Fruit fly (Drosophila melanogaster) whole organism, embryonic: ENCODE measurements around the gene Dpm3.

Experiments
- Ada2b ChIP-seq: fragments of 200-800 bp; sonication (Bioruptor generic); IDR thresholded peaks from 2 replicates; pipeline ENCODE4 v1.3.6; 2022; ENCODE audit warnings: missing biosample characterization, missing genetic modification characterization
- CG10147 ChIP-seq: fragments of 200-800 bp; sonication (Bioruptor generic); optimal IDR thresholded peaks from 2 replicates; lab custom pipeline; 2019; ENCODE audit warnings: missing biosample characterization, mild to moderate bottlenecking, missing genetic modification characterization, moderate library complexity
- CG10565 ChIP-seq: fragments of 200-800 bp; sonication (Bioruptor generic); optimal IDR thresholded peaks from 3 replicates; lab custom pipeline; 2016; ENCODE audit warnings: missing biosample characterization, mild to moderate bottlenecking, missing genetic modification characterization
- CG10654 ChIP-seq: fragments of 200-800 bp; sonication (Bioruptor generic); optimal IDR thresholded peaks from 2 replicates; lab custom pipeline; 2016; ENCODE audit warnings: missing biosample characterization, missing genetic modification characterization
- CG11247 ChIP-seq: fragments of 200-800 bp; sonication (Bioruptor generic); IDR thresholded peaks from 2 replicates; pipeline ENCODE4 v1.3.6; 2022; ENCODE audit warnings: missing biosample characterization, missing genetic modification characterization
- CG14014 ChIP-seq: fragments of 200-800 bp; sonication (Bioruptor generic); IDR thresholded peaks from 2 replicates; pipeline ENCODE4 v1.3.6; 2022; ENCODE audit warnings: missing biosample characterization, missing genetic modification characterization
- CG15073 ChIP-seq: fragments of 200-800 bp; sonication (Bioruptor generic); optimal IDR thresholded peaks from 2 replicates; lab custom pipeline; 2016; ENCODE audit warnings: missing biosample characterization, missing genetic modification characterization
- CG15514 ChIP-seq: fragments of 200-800 bp; sonication (Bioruptor generic); optimal IDR thresholded peaks from 3 replicates; lab custom pipeline; 2017; ENCODE audit warnings: missing biosample characterization, missing genetic modification characterization, mild to moderate bottlenecking, moderate library complexity, missing genetic modification reagents
- CG16863 ChIP-seq: fragments of 200-800 bp; sonication (Bioruptor generic); optimal IDR thresholded peaks from 3 replicates; lab custom pipeline; 2016; ENCODE audit warnings: missing biosample characterization, missing genetic modification characterization
- CG17328 ChIP-seq: fragments of 200-800 bp; sonication (Bioruptor generic); IDR thresholded peaks from 2 replicates; pipeline ENCODE4 v1.3.6; 2022; ENCODE audit warnings: missing biosample characterization, missing genetic modification characterization
- CG18599 ChIP-seq: fragments of 200-800 bp; sonication (Bioruptor generic); optimal IDR thresholded peaks from 3 replicates; lab custom pipeline; 2017; ENCODE audit warnings: missing biosample characterization, missing genetic modification characterization, mild to moderate bottlenecking, moderate library complexity, missing genetic modification reagents
- CG2129 ChIP-seq: fragments of 200-800 bp; sonication (Bioruptor generic); IDR thresholded peaks from 2 replicates; pipeline ENCODE4 v1.3.6; 2022; ENCODE audit warnings: missing biosample characterization, missing genetic modification characterization; ENCODE audit not compliant: partially characterized antibody
- CG42726 ChIP-seq: fragments of 200-800 bp; sonication (Bioruptor generic); IDR thresholded peaks from 2 replicates; pipeline ENCODE4 v1.3.6; 2022; ENCODE audit warnings: missing biosample characterization, missing genetic modification characterization; ENCODE audit not compliant: partially characterized antibody
- CG7271 ChIP-seq: fragments of 200-800 bp; sonication (Bioruptor generic); optimal IDR thresholded peaks from 2 replicates; lab custom pipeline; 2018; ENCODE audit warnings: missing biosample characterization, mild to moderate bottlenecking, missing genetic modification characterization, moderate library complexity
- CG8388 ChIP-seq: fragments of 200-800 bp; sonication (Bioruptor generic); optimal IDR thresholded peaks from 2 replicates; lab custom pipeline; 2019; ENCODE audit warnings: missing biosample characterization, mild to moderate bottlenecking, missing genetic modification characterization, moderate library complexity
- CG8944 ChIP-seq: fragments of 200-800 bp; sonication (Bioruptor generic); optimal IDR thresholded peaks from 3 replicates; lab custom pipeline; 2016; ENCODE audit warnings: missing biosample characterization, missing genetic modification characterization
- CG9215 ChIP-seq: fragments of 200-800 bp; sonication (Bioruptor generic); IDR thresholded peaks from 2 replicates; pipeline ENCODE4 v1.3.6; 2022; ENCODE audit warnings: missing biosample characterization, missing genetic modification characterization
- CHES-1-like ChIP-seq: fragments of 200-800 bp; sonication (Bioruptor generic); optimal IDR thresholded peaks from 2 replicates; lab custom pipeline; 2016; ENCODE audit warnings: missing biosample characterization, missing genetic modification characterization
- Dbx ChIP-seq: fragments of 200-800 bp; sonication (Bioruptor generic); IDR thresholded peaks from 3 replicates; pipeline ENCODE4 v1.3.6; 2022; ENCODE audit warnings: missing biosample characterization, missing genetic modification characterization
- Drgx ChIP-seq: fragments of 200-800 bp; sonication (Bioruptor generic); IDR thresholded peaks from 2 replicates; pipeline ENCODE4 v1.3.6; 2022; ENCODE audit warnings: missing biosample characterization, missing genetic modification characterization
- HLH3B ChIP-seq: fragments of 200-800 bp; sonication (Bioruptor generic); IDR thresholded peaks from 2 replicates; pipeline ENCODE4 v1.3.6; 2022; ENCODE audit warnings: missing biosample characterization, missing genetic modification characterization
- HLHmδ ChIP-seq: fragments of 200-800 bp; sonication (Bioruptor generic); optimal IDR thresholded peaks from 2 replicates; lab custom pipeline; 2018; ENCODE audit warnings: missing biosample characterization, mild to moderate bottlenecking, missing genetic modification characterization, moderate library complexity
- HmgD ChIP-seq: fragments of 200-800 bp; sonication (Bioruptor generic); optimal IDR thresholded peaks from 3 replicates; lab custom pipeline; 2016; ENCODE audit warnings: missing biosample characterization, missing genetic modification characterization
- MTF-1 ChIP-seq: fragments of 200-800 bp; sonication (Bioruptor generic); optimal IDR thresholded peaks from 2 replicates; lab custom pipeline; 2018; ENCODE audit warnings: missing biosample characterization, mild to moderate bottlenecking, missing genetic modification characterization, borderline replicate concordance
- Meics ChIP-seq: fragments of 200-800 bp; sonication (Bioruptor generic); optimal IDR thresholded peaks from 2 replicates; lab custom pipeline; 2017; ENCODE audit warnings: missing biosample characterization, mild to moderate bottlenecking, missing genetic modification characterization
- NC2β ChIP-seq: fragments of 200-800 bp; sonication (Bioruptor generic); optimal IDR thresholded peaks from 2 replicates; lab custom pipeline; 2016; ENCODE audit warnings: missing biosample characterization, missing genetic modification characterization
- Rx ChIP-seq: fragments of 200-800 bp; sonication (Bioruptor generic); IDR thresholded peaks from 2 replicates; pipeline ENCODE4 v1.3.6; 2022; ENCODE audit warnings: missing biosample characterization, missing genetic modification characterization
- Taf1 ChIP-seq: fragments of 200-800 bp; sonication (Bioruptor generic); IDR thresholded peaks from 2 replicates; pipeline ENCODE4 v1.3.6; 2022; ENCODE audit warnings: missing biosample characterization, missing genetic modification characterization
- Xrp1 ChIP-seq: fragments of 200-800 bp; sonication (Bioruptor generic); IDR thresholded peaks from 2 replicates; pipeline ENCODE4 v1.3.6; 2022; ENCODE audit warnings: missing biosample characterization, missing genetic modification characterization
- YL-1 ChIP-seq: fragments of 200-800 bp; sonication (Bioruptor generic); optimal IDR thresholded peaks from 3 replicates; lab custom pipeline; 2017; ENCODE audit warnings: missing biosample characterization, mild to moderate bottlenecking, missing genetic modification characterization
- br ChIP-seq: fragments of >200 bp; optimal IDR thresholded peaks from 2 replicates; lab custom pipeline; 2017
- crol ChIP-seq: fragments of 200-800 bp; sonication (Bioruptor generic); IDR thresholded peaks from 2 replicates; pipeline ENCODE4 v1.3.6; 2022; ENCODE audit warnings: missing biosample characterization, missing genetic modification characterization
- dmrt99B ChIP-seq: fragments of 200-800 bp; sonication (Bioruptor generic); optimal IDR thresholded peaks from 2 replicates; lab custom pipeline; 2018; ENCODE audit warnings: missing biosample characterization, mild to moderate bottlenecking, missing genetic modification characterization, moderate library complexity
- ftz-f1 ChIP-seq: fragments of 200-800 bp; sonication (Bioruptor generic); optimal IDR thresholded peaks from 2 replicates; lab custom pipeline; 2016; ENCODE audit warnings: missing biosample characterization, missing genetic modification characterization
- gcm2 ChIP-seq: fragments of 200-800 bp; sonication (Bioruptor generic); optimal IDR thresholded peaks from 2 replicates; lab custom pipeline; 2016; ENCODE audit warnings: missing biosample characterization, missing genetic modification characterization
- grau ChIP-seq: fragments of 200-800 bp; optimal IDR thresholded peaks from 3 replicates; lab custom pipeline; 2019; ENCODE audit warnings: missing biosample characterization, mild to moderate bottlenecking, missing genetic modification characterization, moderate library complexity
- klu ChIP-seq: fragments of 200-800 bp; sonication (Bioruptor generic); IDR thresholded peaks from 2 replicates; pipeline ENCODE4 v1.3.6; 2022; ENCODE audit warnings: missing biosample characterization, missing genetic modification characterization
- lmd ChIP-seq: fragments of 200-800 bp; sonication (Bioruptor generic); IDR thresholded peaks from 2 replicates; pipeline ENCODE4 v1.3.6; 2022; ENCODE audit warnings: missing biosample characterization, missing genetic modification characterization
- mirr ChIP-seq: fragments of 200-800 bp; sonication (Bioruptor generic); optimal IDR thresholded peaks from 3 replicates; lab custom pipeline; 2018; ENCODE audit warnings: missing biosample characterization, mild to moderate bottlenecking, missing genetic modification characterization
- nerfin-1 ChIP-seq: fragments of 200-800 bp; sonication (Bioruptor generic); optimal IDR thresholded peaks from 3 replicates; lab custom pipeline; 2019; ENCODE audit warnings: missing biosample characterization, mild to moderate bottlenecking, missing genetic modification characterization, moderate library complexity
- nerfin-2 ChIP-seq: fragments of 200-800 bp; sonication (Bioruptor generic); IDR thresholded peaks from 2 replicates; pipeline ENCODE4 v1.3.6; 2022; ENCODE audit warnings: missing biosample characterization, missing genetic modification characterization; ENCODE audit not compliant: partially characterized antibody
- org-1 ChIP-seq: fragments of 200-800 bp; sonication (Bioruptor generic); optimal IDR thresholded peaks from 2 replicates; lab custom pipeline; 2017; ENCODE audit warnings: missing biosample characterization, missing genetic modification characterization
- pan ChIP-seq, 4 experiments: fragments of >200 bp in 3 of 4; fragments of 200-800 bp in 1 of 4; sonication (Bioruptor generic) in 1 of 4; optimal IDR thresholded peaks in 3 of 4; IDR thresholded peaks in 1 of 4; 2 replicates each; pipeline versions ENCODE4 v1.3.6 to Lab custom; 2017 to 2022; ENCODE audit warnings: missing biosample characterization in 2 of 4, missing genetic modification characterization in 2 of 4, mixed read lengths in 1 of 4
- psq ChIP-seq: fragments of 200-800 bp; sonication (Bioruptor generic); optimal IDR thresholded peaks from 2 replicates; lab custom pipeline; 2017; ENCODE audit warnings: missing biosample characterization, missing genetic modification characterization
- slp2 ChIP-seq: fragments of 200-800 bp; sonication (Bioruptor generic); optimal IDR thresholded peaks from 2 replicates; lab custom pipeline; 2016; ENCODE audit warnings: missing biosample characterization, missing genetic modification characterization
- sob ChIP-seq: fragments of 200-800 bp; sonication (Bioruptor generic); IDR thresholded peaks from 2 replicates; pipeline ENCODE4 v1.3.6; 2022; ENCODE audit warnings: missing biosample characterization, missing genetic modification characterization
- tna ChIP-seq: fragments of 200-800 bp; sonication (Bioruptor generic); IDR thresholded peaks from 2 replicates; pipeline ENCODE4 v1.3.6; 2022; ENCODE audit warnings: missing biosample characterization, missing genetic modification characterization; ENCODE audit not compliant: partially characterized antibody
- trem ChIP-seq: fragments of 200-800 bp; optimal IDR thresholded peaks from 3 replicates; lab custom pipeline; 2019; ENCODE audit warnings: missing biosample characterization, mild to moderate bottlenecking, missing genetic modification characterization, moderate library complexity
- unpg ChIP-seq: fragments of 200-800 bp; sonication (Bioruptor generic); optimal IDR thresholded peaks from 3 replicates; lab custom pipeline; 2018; ENCODE audit warnings: missing biosample characterization, mild to moderate bottlenecking, missing genetic modification characterization, moderate library complexity
- vvl ChIP-seq: fragments of 200-800 bp; sonication (Bioruptor generic); IDR thresholded peaks from 2 replicates; pipeline ENCODE4 v1.3.6; 2022; ENCODE audit warnings: missing biosample characterization, missing genetic modification characterization
- wor ChIP-seq: fragments of 200-800 bp; sonication (Bioruptor generic); IDR thresholded peaks from 2 replicates; pipeline ENCODE4 v1.3.6; 2022; ENCODE audit warnings: missing biosample characterization, missing genetic modification characterization

The Dpm3 gene

dm6 chr3R:13404841-13405441 lies 2.1 kb upstream of the Dpm3 start, which contains the start of gene yellow-e3 (continued):
- TF ChIP-seq dmrt99B (tag; lab: Kevin White, UChicago) (no peak), CG9215 (no peak), HmgD (GFP tag; lab: Kevin White, UChicago) (no peak), grau (tag; lab: Kevin White, UChicago) (peak; percentile 44), lmd (GFP tag; lab: Robert Waterston, UW) (no peak), mirr (GFP tag; lab: Kevin White, UChicago) (no peak), wor (GFP tag; lab: Robert Waterston, UW) (no peak), br (lab: Kevin White, UChicago) (no peak), CG10654 (GFP tag; lab: Kevin White, UChicago) (no peak), CG15514 (GFP tag; lab: Kevin White, UChicago) (no peak), psq (no peak), klu (GFP tag; lab: Robert Waterston, UW) (no peak), nerfin-2 (GFP tag; lab: Robert Waterston, UW) (no peak), vvl (GFP tag; lab: Robert Waterston, UW) (no peak), nerfin-1 (tag; lab: Kevin White, UChicago) (no peak), NC2β (GFP tag; lab: Kevin White, UChicago) (no peak), Rx (GFP tag; lab: Robert Waterston, UW) (no peak), CG17328 (GFP tag; lab: Robert Waterston, UW) (no peak), CG42726 (GFP tag; lab: Robert Waterston, UW) (no peak), Ada2b (GFP tag; lab: Robert Waterston, UW) (no peak), CG10147 (GFP tag; lab: Kevin White, UChicago) (no peak), CHES-1-like (no peak), tna (GFP tag; lab: Robert Waterston, UW) (no peak), Meics (GFP tag; lab: Kevin White, UChicago) (no peak), MTF-1 (no peak), gcm2 (GFP tag; lab: Kevin White, UChicago) (no peak), CG14014 (GFP tag; lab: Robert Waterston, UW) (no peak), CG8388 (GFP tag; lab: Kevin White, UChicago) (no peak), sob (GFP tag; lab: Robert Waterston, UW) (no peak), CG2129 (GFP tag; lab: Robert Waterston, UW) (no peak), org-1 (GFP tag; lab: Kevin White, UChicago) (no peak), CG11247 (GFP tag; lab: Robert Waterston, UW) (no peak), Drgx (GFP tag; lab: Robert Waterston, UW) (no peak), CG15073 (no peak), CG8944 (GFP tag; lab: Kevin White, UChicago) (no peak), crol (GFP tag; lab: Robert Waterston, UW) (no peak), Xrp1 (GFP tag; lab: Robert Waterston, UW) (peak; percentile 72), HLHmδ (GFP tag; lab: Kevin White, UChicago) (no peak), unpg (GFP tag; lab: Kevin White, UChicago) (peak; percentile 16), slp2 (GFP tag; lab: Kevin White, UChicago) (no peak), HLH3B (GFP tag; lab: Robert Waterston, UW) (no peak), trem (tag; lab: Kevin White, UChicago) (peak; percentile 32), Taf1 (no peak), pan (optimal IDR thresholded peaks at IDR 0.05; lab: Kevin White, UChicago) (no peak), pan (GFP tag; optimal IDR thresholded peaks at IDR 0.05 in 1 of 2, IDR thresholded peaks at IDR 0.05 in 1 of 2) (no peak), CG16863 (GFP tag; lab: Kevin White, UChicago) (no peak), CG7271 (peak; percentile 86), Dbx (GFP tag; lab: Robert Waterston, UW) (no peak), YL-1 (GFP tag; lab: Kevin White, UChicago) (no peak), CG10565 (no peak), CG18599 (no peak), ftz-f1 (GFP tag; lab: Kevin White, UChicago) (no peak)
